Fruit fly (Drosophila melanogaster) whole organism, embryonic: ENCODE data around the gene CG1840.
A peak's percentile ranks its signal among the peaks of the same experiment; 100 is the strongest.

Experiments used
- Aef1 ChIP-seq: fragments of 200-800 bp; sonication (Bioruptor generic); IDR thresholded peaks from 3 replicates; pipeline ENCODE4 v1.3.6; 2022; ENCODE audit warnings: missing biosample characterization, missing genetic modification characterization
- Awh ChIP-seq: fragments of 200-800 bp; sonication (Bioruptor generic); IDR thresholded peaks from 2 replicates; pipeline ENCODE4, ENCODE4 v1.3.6; 2022; ENCODE audit warnings: missing biosample characterization, missing genetic modification characterization
- C15 ChIP-seq: fragments of 200-800 bp; sonication (Bioruptor generic); IDR thresholded peaks from 3 replicates; pipeline ENCODE4 v1.3.6; 2022; ENCODE audit warnings: missing biosample characterization, missing genetic modification characterization
- CG10431 ChIP-seq: fragments of 200-800 bp; sonication (Bioruptor generic); optimal IDR thresholded peaks from 3 replicates; lab custom pipeline; 2018; ENCODE audit warnings: missing biosample characterization, mild to moderate bottlenecking, missing genetic modification characterization
- CG12104 ChIP-seq: fragments of 200-800 bp; sonication (Bioruptor generic); optimal IDR thresholded peaks from 3 replicates; lab custom pipeline; 2016; ENCODE audit warnings: missing biosample characterization, missing genetic modification characterization
- CG12219 ChIP-seq: fragments of 200-800 bp; sonication (Bioruptor generic); optimal IDR thresholded peaks from 3 replicates; lab custom pipeline; 2018; ENCODE audit warnings: missing biosample characterization, mild to moderate bottlenecking, missing genetic modification characterization
- CG12236 ChIP-seq: fragments of 200-800 bp; sonication (Bioruptor generic); optimal IDR thresholded peaks from 2 replicates; lab custom pipeline; 2016; ENCODE audit warnings: missing biosample characterization, missing genetic modification characterization
- CG12391 ChIP-seq: fragments of 200-800 bp; sonication (Bioruptor generic); optimal IDR thresholded peaks from 3 replicates; lab custom pipeline; 2018; ENCODE audit warnings: missing biosample characterization, mild to moderate bottlenecking, missing genetic modification characterization, moderate library complexity
- CG1602 ChIP-seq: fragments of 200-800 bp; sonication (Bioruptor generic); optimal IDR thresholded peaks from 3 replicates; lab custom pipeline; 2016; ENCODE audit warnings: missing biosample characterization, missing genetic modification characterization
- CG1603 ChIP-seq: fragments of 200-800 bp; sonication (Bioruptor generic); optimal IDR thresholded peaks from 2 replicates; lab custom pipeline; 2019; ENCODE audit warnings: missing biosample characterization, mild to moderate bottlenecking, missing genetic modification characterization, moderate library complexity
- CG18262 ChIP-seq: fragments of 200-800 bp; optimal IDR thresholded peaks from 3 replicates; lab custom pipeline; 2019; ENCODE audit warnings: missing biosample characterization, mild to moderate bottlenecking, missing genetic modification characterization, moderate library complexity
- CG1832 ChIP-seq: fragments of 200-800 bp; sonication (Bioruptor generic); optimal IDR thresholded peaks from 2 replicates; lab custom pipeline; 2017; ENCODE audit warnings: missing biosample characterization, mild to moderate bottlenecking, missing genetic modification characterization, inconsistent platforms
- CG2129 ChIP-seq: fragments of 200-800 bp; sonication (Bioruptor generic); IDR thresholded peaks from 2 replicates; pipeline ENCODE4 v1.3.6; 2022; ENCODE audit warnings: missing biosample characterization, missing genetic modification characterization; ENCODE audit not compliant: partially characterized antibody
- CG2712 ChIP-seq: fragments of 200-800 bp; optimal IDR thresholded peaks from 3 replicates; lab custom pipeline; 2019; ENCODE audit warnings: missing biosample characterization, mild to moderate bottlenecking, missing genetic modification characterization, moderate library complexity
- CG3407 ChIP-seq: fragments of 200-800 bp; sonication (Bioruptor generic); optimal IDR thresholded peaks from 2 replicates; lab custom pipeline; 2018; ENCODE audit warnings: missing biosample characterization, mild to moderate bottlenecking, missing genetic modification characterization
- CG3995 ChIP-seq: fragments of 200-800 bp; sonication (Bioruptor generic); optimal IDR thresholded peaks from 3 replicates; lab custom pipeline; 2016; ENCODE audit warnings: missing biosample characterization, missing genetic modification characterization
- CG4820 ChIP-seq: fragments of 200-800 bp; sonication (Bioruptor generic); optimal IDR thresholded peaks from 3 replicates; lab custom pipeline; 2016; ENCODE audit warnings: missing biosample characterization, missing genetic modification characterization
- CG7745 ChIP-seq: fragments of 200-800 bp; sonication (Bioruptor generic); optimal IDR thresholded peaks from 2 replicates; lab custom pipeline; 2018; ENCODE audit warnings: missing biosample characterization, mild to moderate bottlenecking, missing genetic modification characterization, moderate library complexity
- CG8281 ChIP-seq: fragments of 200-800 bp; sonication (Bioruptor generic); optimal IDR thresholded peaks from 2 replicates; lab custom pipeline; 2018; ENCODE audit warnings: missing biosample characterization, mild to moderate bottlenecking, missing genetic modification characterization, moderate library complexity
- CkIIα-i1 ChIP-seq: fragments of 200-800 bp; sonication (Bioruptor generic); IDR thresholded peaks from 2 replicates; pipeline ENCODE4 v1.3.6; 2022; ENCODE audit warnings: missing biosample characterization, missing genetic modification characterization
- Hmr ChIP-seq: fragments of 200-800 bp; sonication (Bioruptor generic); optimal IDR thresholded peaks from 3 replicates; lab custom pipeline; 2017; ENCODE audit warnings: mild to moderate bottlenecking, missing biosample characterization, missing genetic modification reagents, missing genetic modification characterization
- Hr51 ChIP-seq, 2 experiments: fragments of 200-800 bp; sonication (Bioruptor generic); optimal IDR thresholded peaks; 2 replicates in 1 of 2; 3 replicates in 1 of 2; lab custom pipeline; 2016 to 2018; ENCODE audit warnings: missing biosample characterization in 2 of 2, missing genetic modification characterization in 2 of 2, mild to moderate bottlenecking in 1 of 2, moderate library complexity in 1 of 2
- Jarid2 ChIP-seq: fragments of 200-800 bp; sonication (Bioruptor generic); optimal IDR thresholded peaks from 3 replicates; lab custom pipeline; 2017; ENCODE audit warnings: mild to moderate bottlenecking, missing biosample characterization, missing genetic modification reagents, missing genetic modification characterization
- NFAT ChIP-seq: fragments of 200-800 bp; sonication (Bioruptor generic); IDR thresholded peaks from 2 replicates; pipeline ENCODE4 v1.3.6; 2022; ENCODE audit warnings: missing biosample characterization, missing genetic modification characterization
- NfI ChIP-seq: fragments of 200-800 bp; sonication (Bioruptor generic); optimal IDR thresholded peaks from 3 replicates; lab custom pipeline; 2018; ENCODE audit warnings: missing biosample characterization, mild to moderate bottlenecking, missing genetic modification characterization, moderate library complexity
- PHDP ChIP-seq: fragments of 200-800 bp; sonication (Bioruptor generic); optimal IDR thresholded peaks from 3 replicates; lab custom pipeline; 2018; ENCODE audit warnings: missing biosample characterization, mild to moderate bottlenecking, missing genetic modification characterization, moderate library complexity
- Pdp1 ChIP-seq, 2 experiments: fragments of 200-800 bp; sonication (Bioruptor generic); optimal IDR thresholded peaks; 3 replicates each; lab custom pipeline; 2016; ENCODE audit warnings: missing biosample characterization in 2 of 2, missing genetic modification characterization in 2 of 2, mild to moderate bottlenecking in 1 of 2, moderate library complexity in 1 of 2
- Sin3A ChIP-seq: fragments of >200 bp; optimal IDR thresholded peaks from 2 replicates; lab custom pipeline; 2018
- bcd ChIP-seq: fragments of 200-800 bp; sonication (Bioruptor generic); optimal IDR thresholded peaks from 2 replicates; lab custom pipeline; 2017; ENCODE audit warnings: missing biosample characterization, mild to moderate bottlenecking, missing genetic modification characterization
- br ChIP-seq: fragments of >200 bp; optimal IDR thresholded peaks from 2 replicates; lab custom pipeline; 2017
- cad ChIP-seq: fragments of >200 bp; optimal IDR thresholded peaks from 2 replicates; lab custom pipeline; 2017; ENCODE audit warnings: missing biosample characterization, missing genetic modification characterization
- caup ChIP-seq: fragments of 200-800 bp; sonication (Bioruptor generic); optimal IDR thresholded peaks from 3 replicates; lab custom pipeline; 2017; ENCODE audit warnings: missing biosample characterization, mild to moderate bottlenecking, missing genetic modification characterization, moderate library complexity; ENCODE audit not compliant: severe bottlenecking
- chn ChIP-seq: fragments of 200-800 bp; sonication (Bioruptor generic); optimal IDR thresholded peaks from 2 replicates; lab custom pipeline; 2016; ENCODE audit warnings: missing biosample characterization, missing genetic modification characterization
- dmrt99B ChIP-seq: fragments of 200-800 bp; sonication (Bioruptor generic); optimal IDR thresholded peaks from 2 replicates; lab custom pipeline; 2018; ENCODE audit warnings: missing biosample characterization, mild to moderate bottlenecking, missing genetic modification characterization, moderate library complexity
- dysf ChIP-seq: fragments of 200-800 bp; sonication (Bioruptor generic); IDR thresholded peaks from 3 replicates; pipeline ENCODE4 v1.3.6; 2022; ENCODE audit warnings: missing biosample characterization, missing genetic modification characterization
- exex ChIP-seq: fragments of 200-800 bp; sonication (Bioruptor generic); optimal IDR thresholded peaks from 4 replicates; lab custom pipeline; 2018; ENCODE audit warnings: missing biosample characterization, mild to moderate bottlenecking, missing genetic modification characterization, moderate library complexity
- fd64A ChIP-seq: fragments of 200-800 bp; sonication (Bioruptor generic); optimal IDR thresholded peaks from 3 replicates; lab custom pipeline; 2018; ENCODE audit warnings: missing biosample characterization, mild to moderate bottlenecking, missing genetic modification characterization
- fd96Cb ChIP-seq: fragments of 200-800 bp; sonication (Bioruptor generic); optimal IDR thresholded peaks from 2 replicates; lab custom pipeline; 2018; ENCODE audit warnings: missing biosample characterization, mild to moderate bottlenecking, missing genetic modification characterization, moderate library complexity
- fru ChIP-seq: fragments of >200 bp; optimal IDR thresholded peaks from 2 replicates; lab custom pipeline; 2017
- gcm2 ChIP-seq: fragments of 200-800 bp; sonication (Bioruptor generic); optimal IDR thresholded peaks from 2 replicates; lab custom pipeline; 2016; ENCODE audit warnings: missing biosample characterization, missing genetic modification characterization
- gfzf ChIP-seq: fragments of 200-800 bp; sonication (Bioruptor generic); optimal IDR thresholded peaks from 2 replicates; lab custom pipeline; 2016; ENCODE audit warnings: missing biosample characterization, mild to moderate bottlenecking, missing genetic modification characterization, moderate library complexity
- kah ChIP-seq: fragments of 200-800 bp; sonication (Bioruptor generic); optimal IDR thresholded peaks from 2 replicates; lab custom pipeline; 2018; ENCODE audit warnings: missing biosample characterization, mild to moderate bottlenecking, missing genetic modification characterization
- luna ChIP-seq: fragments of 200-800 bp; sonication (Bioruptor generic); optimal IDR thresholded peaks from 2 replicates; lab custom pipeline; 2016; ENCODE audit warnings: missing biosample characterization, missing genetic modification characterization
- nom ChIP-seq: fragments of 200-800 bp; sonication (Bioruptor generic); optimal IDR thresholded peaks from 2 replicates; lab custom pipeline; 2017; ENCODE audit warnings: missing biosample characterization, missing genetic modification characterization, mild to moderate bottlenecking, moderate library complexity, missing genetic modification reagents
- pho ChIP-seq: fragments of 200-800 bp; sonication (Bioruptor generic); optimal IDR thresholded peaks from 2 replicates; lab custom pipeline; 2016; ENCODE audit warnings: missing biosample characterization, missing genetic modification characterization
- ranshi ChIP-seq: fragments of 200-800 bp; sonication (Bioruptor generic); IDR thresholded peaks from 2 replicates; pipeline ENCODE4 v1.3.6; 2022; ENCODE audit warnings: missing biosample characterization, missing genetic modification characterization
- run ChIP-seq: fragments of 200-800 bp; sonication (Bioruptor generic); optimal IDR thresholded peaks from 3 replicates; lab custom pipeline; 2018; ENCODE audit warnings: missing biosample characterization, mild to moderate bottlenecking, missing genetic modification characterization
- sd ChIP-seq: fragments of 200-800 bp; sonication (Bioruptor generic); optimal IDR thresholded peaks from 3 replicates; lab custom pipeline; 2018; ENCODE audit warnings: missing biosample characterization, mild to moderate bottlenecking, missing genetic modification characterization, moderate library complexity
- tx ChIP-seq: fragments of 200-800 bp; sonication (Bioruptor generic); optimal IDR thresholded peaks from 2 replicates; lab custom pipeline; 2016; ENCODE audit warnings: missing biosample characterization, missing genetic modification characterization
- unc-4 ChIP-seq: fragments of 200-800 bp; sonication (Bioruptor generic); IDR thresholded peaks from 2 replicates; pipeline ENCODE4 v1.3.6; 2022; ENCODE audit warnings: missing biosample characterization, missing genetic modification characterization; ENCODE audit not compliant: partially characterized antibody
- vvl ChIP-seq: fragments of 200-800 bp; sonication (Bioruptor generic); IDR thresholded peaks from 2 replicates; pipeline ENCODE4 v1.3.6; 2022; ENCODE audit warnings: missing biosample characterization, missing genetic modification characterization

CG1840 gene

DNA sequence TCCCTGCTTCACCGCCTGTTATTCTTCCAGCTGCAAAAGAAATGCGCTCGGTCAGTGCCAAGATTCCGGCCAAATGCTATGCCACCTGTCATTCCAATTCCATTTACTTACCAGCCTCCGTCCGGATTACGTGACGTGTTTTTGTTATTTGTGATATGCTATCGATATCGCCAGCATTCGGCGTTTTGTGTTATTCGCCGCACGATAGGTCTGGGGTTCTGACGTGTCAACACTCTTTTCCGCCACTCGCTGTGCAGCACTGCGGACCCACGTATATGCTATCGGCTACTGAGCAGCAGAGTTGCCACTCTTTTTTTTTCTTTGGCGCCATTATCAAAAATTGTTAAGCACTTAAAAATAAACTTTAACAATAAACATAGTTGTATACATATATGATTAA, 35.8 kb upstream of the CG1840 start, which contains the start of gene p24-1 (continued):
- peak; percentile 64 for TF ChIP-seq vvl (GFP tag; lab: Robert Waterston, UW)
- TF ChIP-seq chn: peak; percentile 60
- peak; percentile 13 for TF ChIP-seq CG4820 (GFP tag; lab: Kevin White, UChicago)
- no peak for TF ChIP-seq C15 (GFP tag; lab: Robert Waterston, UW)
- TF ChIP-seq exex (tag; lab: Kevin White, UChicago): peak; percentile 1
- TF ChIP-seq pho: peak; percentile 47
- no peak for TF ChIP-seq Awh
- peak; percentile 94 for TF ChIP-seq CG3995 (GFP tag; lab: Kevin White, UChicago)
- TF ChIP-seq Sin3A (lab: Kevin White, UChicago): peak; percentile 22
- TF ChIP-seq nom (GFP tag; lab: Kevin White, UChicago): peak; percentile 18
- no peak for TF ChIP-seq br (lab: Kevin White, UChicago)
- TF ChIP-seq gfzf: peak; percentile 36
- TF ChIP-seq CG18262 (tag; lab: Kevin White, UChicago): peak; percentile 7
- TF ChIP-seq dmrt99B (tag; lab: Kevin White, UChicago): no peak
- TF ChIP-seq luna (GFP tag; lab: Kevin White, UChicago): no peak
- peak; percentile 90 for TF ChIP-seq unc-4 (GFP tag; lab: Robert Waterston, UW)
- TF ChIP-seq PHDP: peak; percentile 30
- no peak for TF ChIP-seq CG3407 (GFP tag; lab: Kevin White, UChicago)
- no peak for TF ChIP-seq Jarid2 (GFP tag; lab: Kevin White, UChicago)
- no peak for TF ChIP-seq fd64A (GFP tag; lab: Kevin White, UChicago)
- TF ChIP-seq bcd (GFP tag; lab: Kevin White, UChicago): peak; percentile 44
- TF ChIP-seq fru: no peak
- no peak for TF ChIP-seq CG12236 (GFP tag; lab: Kevin White, UChicago)
- no peak for TF ChIP-seq CG7745
- TF ChIP-seq gcm2: no peak
- TF ChIP-seq Aef1 (GFP tag; lab: Robert Waterston, UW): no peak
- peak; percentile 11 to 96 for TF ChIP-seq Pdp1 (GFP tag; optimal IDR thresholded peaks at IDR 0.05; lab: Kevin White, UChicago)
- TF ChIP-seq fd96Cb (tag; lab: Kevin White, UChicago): no peak
- TF ChIP-seq CG1602: peak; percentile 13
- TF ChIP-seq CG1603 (tag; lab: Kevin White, UChicago): peak; percentile 79
- TF ChIP-seq cad: no peak
- peak; percentile 36 for TF ChIP-seq CG12391 (tag; lab: Kevin White, UChicago)
- peak; percentile 37; the same call in 2 of the 3 replicates for TF ChIP-seq dysf (GFP tag; lab: Robert Waterston, UW)
- no peak for TF ChIP-seq CkIIα-i1 (GFP tag; lab: Robert Waterston, UW)
- no peak for TF ChIP-seq CG1832 (GFP tag; lab: Kevin White, UChicago)
- peak; percentile 53 for TF ChIP-seq CG2129
- peak in 1 of 2 experiments; percentile 49 for TF ChIP-seq Hr51 (GFP tag; optimal IDR thresholded peaks at IDR 0.05; lab: Kevin White, UChicago)
- TF ChIP-seq tx (GFP tag; lab: Kevin White, UChicago): no peak
- TF ChIP-seq Hmr (GFP tag; lab: Kevin White, UChicago): peak; percentile 50
- TF ChIP-seq run (tag; lab: Kevin White, UChicago): no peak
- TF ChIP-seq kah: no peak
- TF ChIP-seq NFAT (GFP tag; lab: Robert Waterston, UW): peak; percentile 81
- TF ChIP-seq ranshi (GFP tag; lab: Robert Waterston, UW): no peak
- TF ChIP-seq caup (GFP tag; lab: Kevin White, UChicago): peak; percentile 63
- no peak for TF ChIP-seq CG12219 (GFP tag; lab: Kevin White, UChicago)
- no peak for TF ChIP-seq CG10431
- peak; percentile 47 for TF ChIP-seq sd (tag; lab: Kevin White, UChicago)
- TF ChIP-seq NfI (GFP tag; lab: Kevin White, UChicago): peak; percentile 67
- TF ChIP-seq CG12104 (GFP tag; lab: Kevin White, UChicago): no peak
- TF ChIP-seq CG8281: no peak
- peak; percentile 46 for TF ChIP-seq CG2712 (tag; lab: Kevin White, UChicago)
